Fruit fly (Drosophila melanogaster): ENCODE results near the gene Arpc3B.

The Arpc3B gene

dm6 chrX:17123545-17124203 is 18.0 kb upstream of the Arpc3B start:
- peak; percentile 35 for TF ChIP-seq CG8301 (tag; optimal IDR thresholded peaks at IDR 0.05)
- peak; percentile 52 for TF ChIP-seq CG8159 (tag; optimal IDR thresholded peaks at IDR 0.05)
- peak; percentile 33 for TF ChIP-seq CG17806 (tag; optimal IDR thresholded peaks at IDR 0.05)
- TF ChIP-seq CG34367 (tag; optimal IDR thresholded peaks at IDR 0.05): no peak
- peak; percentile 69; the same call in 2 of the 3 replicates for TF ChIP-seq CG4496 (GFP tag; IDR thresholded peaks at IDR 0.05)
- peak; percentile 67 for TF ChIP-seq CG32121 (GFP tag; IDR thresholded peaks at IDR 0.05)
- TF ChIP-seq CG13204 (GFP tag; optimal IDR thresholded peaks at IDR 0.05): no peak
- TF ChIP-seq CG10348 (GFP tag; IDR thresholded peaks at IDR 0.05): no peak; the same call in 1 of the 2 replicates
- TF ChIP-seq CG9948 (tag; optimal IDR thresholded peaks at IDR 0.05): peak; percentile 22
- TF ChIP-seq Snoo (tag; optimal IDR thresholded peaks at IDR 0.05): peak; percentile 21
- peak; percentile 43 for TF ChIP-seq CG14655 (GFP tag; optimal IDR thresholded peaks at IDR 0.05)
- TF ChIP-seq EcR (GFP tag; optimal IDR thresholded peaks at IDR 0.05): no peak
- TF ChIP-seq CG15710 (tag; optimal IDR thresholded peaks at IDR 0.05): peak; percentile 44
- peak; percentile 43 for TF ChIP-seq Pif1A (GFP tag; optimal IDR thresholded peaks at IDR 0.05)
- peak; percentile 42; the same call in 1 of the 2 replicates for TF ChIP-seq Ets98B (GFP tag; IDR thresholded peaks at IDR 0.05)
- no peak for TF ChIP-seq rn (GFP tag; IDR thresholded peaks at IDR 0.05)
- no peak for TF ChIP-seq gl (tag; optimal IDR thresholded peaks at IDR 0.05)
- TF ChIP-seq fd96Ca (GFP tag; IDR thresholded peaks at IDR 0.05): peak; percentile 25; the same call in 1 of the 3 replicates
- TF ChIP-seq Pif1B (GFP tag; optimal IDR thresholded peaks at IDR 0.05): peak; percentile 40
- 0 out of 2 replicates have a peak, but pooled peaks have one; percentile 23 for TF ChIP-seq CG12605 (GFP tag; IDR thresholded peaks at IDR 0.05)
- no peak for TF ChIP-seq D1 (tag; optimal IDR thresholded peaks at IDR 0.05)

- TF ChIP-seq Pif1B (GFP tag; optimal IDR thresholded peaks at IDR 0.05) (no peak), EcR (GFP tag; optimal IDR thresholded peaks at IDR 0.05) (no peak), CG13204 (GFP tag; optimal IDR thresholded peaks at IDR 0.05) (no peak), D1 (tag; optimal IDR thresholded peaks at IDR 0.05) (no peak), CG15710 (tag; optimal IDR thresholded peaks at IDR 0.05) (no peak), CG34367 (tag; optimal IDR thresholded peaks at IDR 0.05) (no peak), CG9948 (tag; optimal IDR thresholded peaks at IDR 0.05) (no peak), CG17806 (tag; optimal IDR thresholded peaks at IDR 0.05) (no peak), CG4496 (GFP tag; IDR thresholded peaks at IDR 0.05) (no peak), CG32121 (GFP tag; IDR thresholded peaks at IDR 0.05) (no peak), CG8301 (tag; optimal IDR thresholded peaks at IDR 0.05) (no peak), Ets98B (GFP tag; IDR thresholded peaks at IDR 0.05) (no peak), fd96Ca (GFP tag; IDR thresholded peaks at IDR 0.05) (no peak), CG14655 (GFP tag; optimal IDR thresholded peaks at IDR 0.05) (no peak), Snoo (tag; optimal IDR thresholded peaks at IDR 0.05) (no peak), Pif1A (GFP tag; optimal IDR thresholded peaks at IDR 0.05) (no peak), CG12605 (GFP tag; IDR thresholded peaks at IDR 0.05) (no peak), CG10348 (GFP tag; IDR thresholded peaks at IDR 0.05) (no peak), rn (GFP tag; IDR thresholded peaks at IDR 0.05) (no peak)
These were observed 16.9 kb upstream of the Arpc3B start for dm6 chrX:17122425-17123094.

- TF ChIP-seq CG8159 (tag; optimal IDR thresholded peaks at IDR 0.05) (peak; percentile 30), gl (tag; optimal IDR thresholded peaks at IDR 0.05) (no peak), CG8301 (tag; optimal IDR thresholded peaks at IDR 0.05) (peak; percentile 34), Pif1A (GFP tag; optimal IDR thresholded peaks at IDR 0.05) (peak; percentile 33), Snoo (tag; optimal IDR thresholded peaks at IDR 0.05) (peak; percentile 22), Ets98B (GFP tag; IDR thresholded peaks at IDR 0.05) (no peak), fd96Ca (GFP tag; IDR thresholded peaks at IDR 0.05) (no peak), CG9948 (tag; optimal IDR thresholded peaks at IDR 0.05) (peak; percentile 6), CG14655 (GFP tag; optimal IDR thresholded peaks at IDR 0.05) (peak; percentile 55), CG17806 (tag; optimal IDR thresholded peaks at IDR 0.05) (peak; percentile 37)
These were observed 15.9 kb upstream of the Arpc3B start for dm6 chrX:17121600-17121999.

dm6 chrX:17113324-17113723 is 7.7 kb upstream of the Arpc3B start:
- TF ChIP-seq gl (tag; optimal IDR thresholded peaks at IDR 0.05): no peak
- no peak for TF ChIP-seq CG13204 (GFP tag; optimal IDR thresholded peaks at IDR 0.05)
- peak; percentile 34 for TF ChIP-seq CG8301 (tag; optimal IDR thresholded peaks at IDR 0.05)
- TF ChIP-seq CG9948 (tag; optimal IDR thresholded peaks at IDR 0.05): peak; percentile 70
- peak; percentile 68 for TF ChIP-seq Snoo (tag; optimal IDR thresholded peaks at IDR 0.05)
- peak; percentile 70 for TF ChIP-seq Pif1B (GFP tag; optimal IDR thresholded peaks at IDR 0.05)
- peak; percentile 42 for TF ChIP-seq CG17806 (tag; optimal IDR thresholded peaks at IDR 0.05)
- peak; percentile 53; the same call in 1 of the 2 replicates for TF ChIP-seq Ets98B (GFP tag; IDR thresholded peaks at IDR 0.05)
- no peak for TF ChIP-seq EcR (GFP tag; optimal IDR thresholded peaks at IDR 0.05)
- peak; percentile 68 for TF ChIP-seq CG15710 (tag; optimal IDR thresholded peaks at IDR 0.05)
- no peak for TF ChIP-seq D1 (tag; optimal IDR thresholded peaks at IDR 0.05)
- TF ChIP-seq Pif1A (GFP tag; optimal IDR thresholded peaks at IDR 0.05): peak; percentile 8
- peak; percentile 62 for TF ChIP-seq CG8159 (tag; optimal IDR thresholded peaks at IDR 0.05)
- TF ChIP-seq CG34367 (tag; optimal IDR thresholded peaks at IDR 0.05): peak; percentile 63
- TF ChIP-seq CG12605 (GFP tag; IDR thresholded peaks at IDR 0.05): no peak
- peak; percentile 47; the same call in 1 of the 3 replicates for TF ChIP-seq fd96Ca (GFP tag; IDR thresholded peaks at IDR 0.05)
- TF ChIP-seq CG4496 (GFP tag; IDR thresholded peaks at IDR 0.05): peak; percentile 59; the same call in 1 of the 3 replicates
- TF ChIP-seq rn (GFP tag; IDR thresholded peaks at IDR 0.05): no peak
- peak; percentile 59 for TF ChIP-seq CG32121 (GFP tag; IDR thresholded peaks at IDR 0.05)
- TF ChIP-seq CG14655 (GFP tag; optimal IDR thresholded peaks at IDR 0.05): peak; percentile 62
- TF ChIP-seq CG10348 (GFP tag; IDR thresholded peaks at IDR 0.05): no peak

All from whole organism, pupa.